Fruit fly (Drosophila melanogaster): ENCODE results near the gene sbm.

sbm gene

DNA sequence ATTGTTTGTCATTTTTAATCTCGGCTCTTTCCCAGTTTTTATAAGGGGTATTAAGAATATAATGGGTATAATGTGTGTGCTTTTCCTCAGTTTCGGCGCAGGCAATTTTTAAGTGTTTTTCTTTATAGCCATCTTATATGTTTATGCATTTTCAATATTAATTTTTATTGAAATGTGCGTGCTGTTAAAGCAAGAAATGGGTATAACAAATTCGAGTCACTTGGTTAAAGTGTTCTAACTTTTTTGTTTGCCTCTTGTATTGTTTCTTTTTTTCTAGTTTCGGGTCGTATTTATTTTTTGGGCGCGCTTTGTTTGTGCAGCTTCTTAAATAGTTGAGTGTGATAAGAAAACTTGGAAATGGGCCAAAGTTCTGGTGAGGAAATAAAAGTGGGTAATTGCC lies 30.8 kb upstream of the sbm start (continued):
- TF ChIP-seq crol (GFP tag; IDR thresholded peaks at IDR 0.05) (no peak), CG8478 (optimal IDR thresholded peaks at IDR 0.05) (no peak), her (GFP tag; optimal IDR thresholded peaks at IDR 0.05) (peak; percentile 7), CG4404 (GFP tag; IDR thresholded peaks at IDR 0.05) (no peak), CG4854 (GFP tag; optimal IDR thresholded peaks at IDR 0.05) (peak; percentile 23), Dbx (GFP tag; IDR thresholded peaks at IDR 0.05) (no peak), ken (GFP tag; IDR thresholded peaks at IDR 0.05) (peak; percentile 50; the same call in 1 of the 3 replicates), Lpt (GFP tag; optimal IDR thresholded peaks at IDR 0.05) (no peak), CG30431 (GFP tag; optimal IDR thresholded peaks at IDR 0.05) (peak; percentile 52), Nf-YA (GFP tag; IDR thresholded peaks at IDR 0.05) (peak; percentile 49; the same call in 1 of the 2 replicates), Usf (GFP tag; optimal IDR thresholded peaks at IDR 0.05) (peak; percentile 16), slou (GFP tag; optimal IDR thresholded peaks at IDR 0.05) (no peak), Sox100B (GFP tag; optimal IDR thresholded peaks at IDR 0.05) (peak; percentile 59), ash1 (GFP tag; optimal IDR thresholded peaks at IDR 0.05) (no peak), CG10431 (GFP tag; optimal IDR thresholded peaks at IDR 0.05) (peak; percentile 59), Pdp1 (GFP tag; optimal IDR thresholded peaks at IDR 0.05) (peak; percentile 24 to 46), hbn (GFP tag; IDR thresholded peaks at IDR 0.05; ENCODE audit: partially characterized antibody) (no peak), CG10959 (GFP tag; IDR thresholded peaks at IDR 0.05) (peak; percentile 70), jumu (GFP tag; optimal IDR thresholded peaks at IDR 0.05) (peak; percentile 28), H2.0 (GFP tag; IDR thresholded peaks at IDR 0.05) (peak; percentile 19; the same call in 1 of the 2 replicates), dpn (GFP tag; optimal IDR thresholded peaks at IDR 0.05) (peak; percentile 31 to 55), B-H1 (GFP tag; IDR thresholded peaks at IDR 0.05) (no peak), zfh1 (GFP tag; IDR thresholded peaks at IDR 0.05) (peak; percentile 77), row (GFP tag; IDR thresholded peaks at IDR 0.05) (peak; percentile 74), zen (tag; optimal IDR thresholded peaks at IDR 0.05) (peak; percentile 41), klu (GFP tag; IDR thresholded peaks at IDR 0.05) (no peak), CG43689 (GFP tag; IDR thresholded peaks at IDR 0.05) (no peak), CG3847 (GFP tag; IDR thresholded peaks at IDR 0.05) (no peak), lab (GFP tag; optimal IDR thresholded peaks at IDR 0.05) (peak; percentile 63), chm (GFP tag; IDR thresholded peaks at IDR 0.05) (peak; percentile 66; the same call in 1 of the 2 replicates), Rx (GFP tag; IDR thresholded peaks at IDR 0.05) (no peak), Bdp1 (GFP tag; optimal IDR thresholded peaks at IDR 0.05) (peak; percentile 40), esg (GFP tag; conservative IDR thresholded peaks at IDR 0.05) (peak; percentile 41; the same call in 1 of the 2 replicates), nerfin-2 (GFP tag; IDR thresholded peaks at IDR 0.05; ENCODE audit: partially characterized antibody) (no peak), CG12071 (GFP tag; optimal IDR thresholded peaks at IDR 0.05) (peak; percentile 63), CG2199 (GFP tag; IDR thresholded peaks at IDR 0.05) (no peak), CG14050 (GFP tag; IDR thresholded peaks at IDR 0.05) (no peak), CG32772 (GFP tag; IDR thresholded peaks at IDR 0.05) (peak; percentile 62; the same call in 1 of the 2 replicates), CG6765 (GFP tag; optimal IDR thresholded peaks at IDR 0.05) (no peak), Dip3 (GFP tag; optimal IDR thresholded peaks at IDR 0.05) (peak; percentile 6), C15 (GFP tag; IDR thresholded peaks at IDR 0.05) (no peak), CG32532 (GFP tag; IDR thresholded peaks at IDR 0.05) (no peak), dati (GFP tag; IDR thresholded peaks at IDR 0.05) (no peak), Dref (GFP tag; IDR thresholded peaks at IDR 0.05) (no peak), CG8281 (tag; optimal IDR thresholded peaks at IDR 0.05) (no peak), CG6175 (GFP tag; IDR thresholded peaks at IDR 0.05) (no peak), CG7786 (GFP tag; optimal IDR thresholded peaks at IDR 0.05) (peak; percentile 47), CG4424 (GFP tag; optimal IDR thresholded peaks at IDR 0.05) (peak; percentile 69), CG12659 (GFP tag; optimal IDR thresholded peaks at IDR 0.05) (peak; percentile 40), ro (GFP tag; IDR thresholded peaks at IDR 0.05) (no peak), CG13894 (tag; optimal IDR thresholded peaks at IDR 0.05) (no peak), inv (GFP tag; IDR thresholded peaks at IDR 0.05; ENCODE audit: partially characterized antibody) (no peak), CG3281 (GFP tag; optimal IDR thresholded peaks at IDR 0.05) (peak; percentile 22)
